Worm (Caenorhabditis elegans): ENCODE results near the gene frm-7.
A peak's percentile ranks its signal among the peaks of the same experiment; 100 is the strongest.

frm-7 gene

DNA sequence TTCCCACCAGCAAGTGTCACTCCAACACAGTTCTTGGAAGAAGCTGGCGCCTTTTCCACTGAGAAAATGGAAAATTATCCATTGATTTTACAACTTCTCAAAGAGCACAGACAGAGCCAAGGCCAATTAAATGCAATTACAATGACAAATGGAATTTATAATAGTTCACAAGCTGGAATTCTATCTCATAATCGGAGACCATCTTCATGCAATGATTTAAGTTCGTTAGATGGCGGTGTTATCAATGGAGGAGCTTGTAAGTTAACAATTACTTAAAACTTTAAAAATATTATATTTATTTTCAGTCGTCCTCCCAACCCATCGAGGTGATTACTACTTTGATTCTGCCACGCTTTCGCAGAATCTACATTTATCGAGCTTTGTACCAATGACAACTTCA, 3.4 kb downstream of the frm-7 start:
- no peak for TF ChIP-seq elt-2 (tag; optimal IDR thresholded peaks at IDR 0.05)

DNA sequence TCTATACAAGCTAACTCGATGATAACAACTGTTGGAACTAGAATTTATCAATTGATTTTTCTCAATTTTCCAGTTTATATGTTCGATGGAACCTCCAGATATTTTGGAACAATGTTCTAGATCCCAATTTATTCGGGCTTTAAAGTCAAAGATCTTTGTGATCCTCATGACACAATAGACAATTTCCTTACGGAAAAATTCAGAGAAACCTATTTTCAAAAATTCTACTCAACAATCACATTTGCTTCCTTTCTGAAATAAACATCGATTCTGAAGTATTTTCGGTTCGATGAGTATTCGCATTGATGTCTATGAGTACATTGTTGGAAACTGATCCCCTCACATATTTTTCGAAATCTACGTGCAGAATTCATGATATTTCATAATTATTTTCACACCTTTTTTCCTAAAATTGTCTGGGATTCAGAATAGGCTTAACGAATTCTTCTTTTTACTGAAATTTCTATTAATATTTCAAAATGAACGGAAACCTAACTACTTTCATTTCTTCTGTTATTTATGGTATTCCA, 4.8 kb downstream of the frm-7 start, which contains the start of gene srg-45:
Gene srg-45 (plus strand): TSS at position 480 of the 530 bp plus-strand sequence.
- TF ChIP-seq elt-1 (tag; optimal IDR thresholded peaks at IDR 0.05) = no peak
- no peak for TF ChIP-seq ceh-9 (tag; optimal IDR thresholded peaks at IDR 0.05)
- TF ChIP-seq daf-12 (tag; optimal IDR thresholded peaks at IDR 0.05) = no peak
- TF ChIP-seq jun-1 (tag; optimal IDR thresholded peaks at IDR 0.05) = no peak

DNA sequence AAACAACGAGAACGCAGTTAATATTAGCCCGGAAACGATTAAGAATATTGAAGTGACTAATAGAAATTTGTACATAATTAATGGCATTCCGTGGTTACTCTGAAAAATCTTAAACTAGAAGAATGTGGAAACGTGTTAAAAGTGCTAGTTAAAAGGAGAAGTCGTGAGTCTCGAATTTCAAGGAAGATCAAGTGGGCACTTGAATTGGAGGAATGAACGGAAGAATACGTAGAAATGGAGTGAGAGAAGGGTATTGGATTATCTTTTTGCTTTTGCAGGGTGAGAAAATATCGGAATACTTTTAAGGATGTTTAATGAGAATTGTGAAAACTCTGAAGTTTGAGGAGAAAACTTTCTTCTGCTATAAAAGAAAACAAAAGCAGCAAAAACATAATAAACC, 8.0 kb downstream of the frm-7 start, which contains the start of gene hpo-30:
Gene hpo-30 (minus strand): TSS at position 101 of the 400 bp plus-strand sequence.
- TF ChIP-seq ceh-82 (tag; optimal IDR thresholded peaks at IDR 0.05) = no peak
- TF ChIP-seq unc-62 (GFP tag; optimal IDR thresholded peaks at IDR 0.05) = no peak
- TF ChIP-seq mdl-1 (tag; optimal IDR thresholded peaks at IDR 0.05) = no peak
- TF ChIP-seq fos-1 (tag; optimal IDR thresholded peaks at IDR 0.05) = no peak
- no peak for TF ChIP-seq nhr-11 (tag; optimal IDR thresholded peaks at IDR 0.05)
- TF ChIP-seq R02D3.7 (tag; optimal IDR thresholded peaks at IDR 0.05) = no peak
- TF ChIP-seq elt-1 (tag; optimal IDR thresholded peaks at IDR 0.05) = no peak
- TF ChIP-seq fkh-2 (tag; optimal IDR thresholded peaks at IDR 0.05) = no peak
- no peak for TF ChIP-seq nhr-12 (tag; optimal IDR thresholded peaks at IDR 0.05)
- TF ChIP-seq hmg-11 (tag; optimal IDR thresholded peaks at IDR 0.05) = no peak
- TF ChIP-seq ceh-28 (tag; optimal IDR thresholded peaks at IDR 0.05) = no peak
- no peak for TF ChIP-seq sea-2 (GFP tag; optimal IDR thresholded peaks at IDR 0.05)
- TF ChIP-seq ztf-4 (tag; optimal IDR thresholded peaks at IDR 0.05) = no peak
- no peak for TF ChIP-seq egl-5 (tag; optimal IDR thresholded peaks at IDR 0.05)

DNA sequence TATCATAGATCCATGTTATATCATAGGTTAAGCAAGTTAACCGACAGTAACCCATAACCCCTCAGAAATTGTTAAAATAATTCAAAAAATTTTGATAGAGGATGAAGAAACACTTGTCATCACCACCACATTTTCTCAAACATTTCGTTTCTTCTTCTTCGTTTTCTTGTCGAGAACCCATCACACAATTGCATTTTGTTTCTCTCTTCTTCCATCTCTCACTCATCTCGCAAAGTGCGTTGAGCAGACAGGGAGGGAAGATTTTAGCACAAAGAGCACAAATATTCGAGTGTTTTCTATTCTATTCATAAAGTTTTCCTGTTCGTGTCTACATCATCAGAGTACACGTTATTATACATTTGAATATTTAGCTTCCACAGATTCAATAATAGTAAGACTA, 12.1 kb downstream of the frm-7 start:
- no peak for TF ChIP-seq ztf-11 (tag; optimal IDR thresholded peaks at IDR 0.05)
- peak; percentile 8 for TF ChIP-seq nfya-1 (tag; optimal IDR thresholded peaks at IDR 0.05; ENCODE audit: insufficient read depth)
- TF ChIP-seq mdl-1 (tag; optimal IDR thresholded peaks at IDR 0.05) = no peak
- TF ChIP-seq fkh-10 (GFP tag; optimal IDR thresholded peaks at IDR 0.05) = peak; percentile 39

DNA sequence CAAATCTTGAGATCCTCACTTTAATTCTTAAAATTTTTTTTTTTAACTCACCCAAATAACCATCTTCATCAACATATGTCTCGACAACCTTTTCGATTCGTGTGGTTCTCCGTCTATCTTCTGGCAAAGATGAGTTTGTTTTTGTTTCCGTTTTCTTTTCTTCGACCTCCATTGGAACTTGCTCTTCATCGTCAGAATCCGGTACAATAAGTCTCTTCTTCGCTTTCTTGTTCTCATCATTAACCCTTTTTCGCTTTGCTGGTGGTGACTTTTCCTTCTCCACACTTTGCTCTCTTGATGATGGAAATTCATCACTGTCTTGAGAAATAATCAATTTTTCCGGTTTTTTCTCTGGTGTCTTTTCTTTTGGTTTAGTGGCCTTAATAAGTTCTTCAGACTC, 13.8 kb downstream of the frm-7 start:
- no peak for TF ChIP-seq nfya-1 (tag; optimal IDR thresholded peaks at IDR 0.05; ENCODE audit: insufficient read depth)

DNA sequence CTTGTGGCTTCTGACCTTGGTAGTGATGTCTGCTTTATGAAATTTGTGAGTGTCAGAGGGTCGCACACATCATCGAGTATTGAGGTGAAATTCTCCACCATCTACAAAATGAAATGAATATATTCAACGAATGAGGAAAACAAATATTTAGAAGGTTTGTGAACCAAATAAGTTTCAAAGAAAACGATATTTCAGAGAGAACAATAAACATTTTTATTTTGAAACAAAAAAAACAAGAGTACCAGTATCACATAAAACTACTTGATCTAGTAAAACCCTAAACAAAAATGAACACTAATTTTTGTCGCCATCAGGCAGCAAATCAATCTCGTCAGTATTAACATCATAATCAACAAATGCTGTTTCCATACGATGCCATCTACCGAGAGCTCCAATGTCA, 14.8 kb downstream of the frm-7 start, which contains the start of gene R04F11.3:
Gene R04F11.3 (minus strand): TSS at position 101 of the 400 bp plus-strand sequence.
- TF ChIP-seq aly-2 (tag; optimal IDR thresholded peaks at IDR 0.05) (no peak), unc-62 (GFP tag; optimal IDR thresholded peaks at IDR 0.05) (no peak), pha-4 (tag; optimal IDR thresholded peaks at IDR 0.05) (no peak), ceh-82 (tag; optimal IDR thresholded peaks at IDR 0.05) (no peak), nhr-237 (tag; optimal IDR thresholded peaks at IDR 0.05) (no peak)

DNA sequence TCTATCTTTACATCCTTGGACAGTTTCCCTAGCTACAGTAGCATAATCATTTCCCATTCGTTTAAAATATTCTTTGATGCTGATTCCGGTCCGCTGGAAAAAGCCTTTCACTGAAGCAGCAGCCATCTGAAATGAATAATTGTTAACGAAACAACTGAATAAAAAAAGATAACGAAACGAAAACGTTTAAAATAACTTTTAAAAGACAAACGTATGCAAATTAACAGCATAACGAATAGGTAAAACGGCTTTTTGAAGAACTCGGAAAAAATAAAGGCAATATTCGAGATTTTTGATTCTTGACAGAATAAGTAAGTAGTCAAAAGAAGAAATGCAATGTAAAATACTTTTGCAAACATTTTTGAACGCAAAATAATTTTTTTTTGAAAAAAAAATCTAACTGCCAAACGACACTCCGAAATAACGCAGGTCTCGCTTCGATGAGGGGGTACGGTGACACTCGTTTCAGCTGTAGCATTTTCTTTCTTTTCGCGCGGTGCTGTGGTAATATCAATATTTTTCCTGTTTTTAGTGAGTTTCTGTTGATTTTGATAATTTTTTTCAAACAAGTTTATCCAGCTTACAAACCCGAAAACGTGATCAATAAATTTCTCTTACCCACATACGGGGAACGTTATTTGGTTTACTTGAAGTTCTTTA, 15.7 kb downstream of the frm-7 start, which contains the start of the genes R04F11.5 and R04F11.2:
Gene R04F11.5 (minus strand): TSS at position 126 of the 660 bp plus-strand sequence.
Gene R04F11.2 (plus strand): TSS at position 488 of the 660 bp plus-strand sequence.
- TF ChIP-seq nhr-76 (tag; optimal IDR thresholded peaks at IDR 0.05) = no peak
- peak; percentile 94 for TF ChIP-seq nfya-1 (tag; optimal IDR thresholded peaks at IDR 0.05; ENCODE audit: insufficient read depth)
- no peak for TF ChIP-seq lsy-12 (tag; optimal IDR thresholded peaks at IDR 0.05)
- no peak for TF ChIP-seq zag-1 (tag; optimal IDR thresholded peaks at IDR 0.05)
- TF ChIP-seq lin-39 (tag; optimal IDR thresholded peaks at IDR 0.05) = peak; percentile 79
- TF ChIP-seq aly-2 (tag; optimal IDR thresholded peaks at IDR 0.05) = no peak
- peak; percentile 80 for TF ChIP-seq nhr-25 (tag; optimal IDR thresholded peaks at IDR 0.05)
- no peak for TF ChIP-seq ZK546.5 (tag; optimal IDR thresholded peaks at IDR 0.05)
- peak; percentile 51 for TF ChIP-seq ama-1 (optimal IDR thresholded peaks at IDR 0.05)
- TF ChIP-seq hmg-11 (tag; optimal IDR thresholded peaks at IDR 0.05) = peak; percentile 85
- TF ChIP-seq lin-15B (tag; optimal IDR thresholded peaks at IDR 0.05) = peak; percentile 86
- TF ChIP-seq elt-3 (tag; optimal IDR thresholded peaks at IDR 0.05) = no peak
- TF ChIP-seq snpc-4 (tag; optimal IDR thresholded peaks at IDR 0.05) = peak; percentile 81
- peak; percentile 41 for TF ChIP-seq R02D3.7 (tag; optimal IDR thresholded peaks at IDR 0.05)
- no peak for TF ChIP-seq pqm-1 (tag; optimal IDR thresholded peaks at IDR 0.05)
- peak; percentile 45 for TF ChIP-seq elt-1 (tag; optimal IDR thresholded peaks at IDR 0.05)
- TF ChIP-seq ceh-28 (tag; optimal IDR thresholded peaks at IDR 0.05) = peak; percentile 41
- TF ChIP-seq eor-1 (tag; optimal IDR thresholded peaks at IDR 0.05) = peak in 1 of 2 experiments; percentile 4
- TF ChIP-seq pha-4 (tag; optimal IDR thresholded peaks at IDR 0.05) = peak; percentile 93
- TF ChIP-seq nhr-28 (tag; optimal IDR thresholded peaks at IDR 0.05) = no peak
- TF ChIP-seq elt-2 (tag; optimal IDR thresholded peaks at IDR 0.05) = peak; percentile 50
- no peak for TF ChIP-seq nhr-11 (tag; optimal IDR thresholded peaks at IDR 0.05)
- peak; percentile 90 for TF ChIP-seq egl-5 (tag; optimal IDR thresholded peaks at IDR 0.05)
- TF ChIP-seq nhr-43 (tag; optimal IDR thresholded peaks at IDR 0.05; ENCODE audit: poor library complexity, severe bottlenecking) = peak; percentile 14
- TF ChIP-seq fos-1 (tag; optimal IDR thresholded peaks at IDR 0.05) = no peak

Data from whole organism, L3 larva.